Fruit fly (Drosophila melanogaster): ENCODE results near the gene CG2258.

DNA sequence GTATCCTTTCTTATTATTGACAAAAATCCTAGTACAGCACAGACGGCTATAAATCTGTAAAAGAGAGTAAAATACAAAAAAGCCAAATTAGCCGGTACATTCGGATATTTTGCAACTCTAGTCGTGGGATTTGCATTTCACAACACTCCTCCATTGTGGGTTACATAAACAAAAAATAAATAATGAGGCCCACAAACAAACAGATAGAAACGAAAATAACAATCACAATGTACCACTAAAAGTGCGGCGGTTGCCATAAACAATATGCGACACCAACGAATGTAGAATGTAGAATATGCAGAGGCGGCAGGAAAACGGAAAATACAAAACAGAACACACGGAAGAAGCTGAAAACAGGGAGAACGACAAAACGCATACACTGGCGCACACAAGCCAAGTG lies 45.8 kb downstream of the CG2258 start:
- TF ChIP-seq Sox102F (GFP tag; optimal IDR thresholded peaks at IDR 0.05) (no peak), CG1621 (tag; optimal IDR thresholded peaks at IDR 0.05) (no peak), Lpt (GFP tag; optimal IDR thresholded peaks at IDR 0.05) (no peak), Hr39 (GFP tag; optimal IDR thresholded peaks at IDR 0.05) (no peak), CG6854 (GFP tag; optimal IDR thresholded peaks at IDR 0.05) (no peak), topi (GFP tag; optimal IDR thresholded peaks at IDR 0.05) (no peak), Met (GFP tag; optimal IDR thresholded peaks at IDR 0.05) (no peak), Ets21C (GFP tag; optimal IDR thresholded peaks at IDR 0.05) (no peak), CG11902 (GFP tag; optimal IDR thresholded peaks at IDR 0.05) (no peak), CG7368 (GFP tag; optimal IDR thresholded peaks at IDR 0.05) (no peak), Ets96B (tag; optimal IDR thresholded peaks at IDR 0.05) (no peak), Hr38 (GFP tag; optimal IDR thresholded peaks at IDR 0.05) (no peak), cyc (GFP tag; optimal IDR thresholded peaks at IDR 0.05) (no peak)
